Worm (Caenorhabditis elegans): ENCODE measurements around the gene F07H5.7.

DNA sequence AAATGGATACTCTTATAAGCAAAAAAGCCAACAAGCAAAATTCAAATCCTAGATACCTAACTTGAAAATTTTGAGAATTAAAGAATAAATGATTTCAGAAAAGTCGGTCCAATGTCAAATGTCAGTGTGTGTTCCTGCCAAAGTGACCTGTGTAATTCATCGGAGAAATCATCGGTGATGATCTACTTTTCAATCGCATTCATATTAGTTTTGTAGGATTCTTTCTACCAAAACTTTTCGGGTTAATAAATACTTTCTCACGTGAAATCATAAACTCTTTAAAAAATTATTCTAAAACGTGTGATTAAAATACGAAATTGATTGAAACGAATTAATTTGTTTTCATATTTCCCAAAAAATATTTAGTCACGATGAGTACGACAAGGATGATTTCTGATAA, 45.1 kb upstream of the F07H5.7 start, which contains the start of gene F46C5.7:
- TF ChIP-seq ztf-11 (tag; optimal IDR thresholded peaks at IDR 0.05), result no peak
- TF ChIP-seq nhr-237 (tag; optimal IDR thresholded peaks at IDR 0.05), result no peak
- TF ChIP-seq ceh-82 (tag; optimal IDR thresholded peaks at IDR 0.05), result no peak
- TF ChIP-seq lin-39 (tag; optimal IDR thresholded peaks at IDR 0.05), result no peak
- TF ChIP-seq ceh-16 (tag; optimal IDR thresholded peaks at IDR 0.05), result no peak
- TF ChIP-seq elt-1 (tag; optimal IDR thresholded peaks at IDR 0.05), result no peak
- TF ChIP-seq ztf-4 (tag; optimal IDR thresholded peaks at IDR 0.05), result no peak
- TF ChIP-seq lin-15B (tag; optimal IDR thresholded peaks at IDR 0.05), result no peak
- no peak for TF ChIP-seq zag-1 (tag; optimal IDR thresholded peaks at IDR 0.05)
- no peak for TF ChIP-seq nfya-1 (tag; optimal IDR thresholded peaks at IDR 0.05; ENCODE audit: insufficient read depth)
- no peak for TF ChIP-seq hmg-11 (tag; optimal IDR thresholded peaks at IDR 0.05)
- no peak for TF ChIP-seq ama-1 (optimal IDR thresholded peaks at IDR 0.05)
- TF ChIP-seq unc-39 (tag; optimal IDR thresholded peaks at IDR 0.05), result no peak

All from whole organism, L3 larva.